Worm (Caenorhabditis elegans) whole organism, young adult: ENCODE data around the gene Y69A2AR.31.
A peak's percentile ranks its signal among the peaks of the same experiment; 100 is the strongest.

Source experiments
- B0019.2 ChIP-seq: fragments of 200-800 bp; sonication (Bioruptor generic); conservative IDR thresholded peaks from 2 replicates; pipeline ENCODE4 v1.3.6; 2022; ENCODE audit warnings: missing genetic modification reagents, missing genetic modification characterization, missing compliant biosample characterization
- B0336.3 ChIP-seq: fragments of 200-800 bp; sonication (Bioruptor generic); IDR thresholded peaks from 2 replicates; pipeline ENCODE4 v1.3.6; 2022; ENCODE audit warnings: missing genetic modification characterization, missing compliant biosample characterization
- C06A6.2 ChIP-seq: fragments of 200-800 bp; sonication (Bioruptor generic); conservative IDR thresholded peaks from 2 replicates; pipeline ENCODE4 v1.3.6; 2022; ENCODE audit warnings: missing genetic modification characterization, missing compliant biosample characterization
- F37B4.10 ChIP-seq: fragments of 200-800 bp; sonication (Bioruptor generic); IDR thresholded peaks from 2 replicates; pipeline ENCODE4 v1.3.6; 2022; ENCODE audit warnings: missing genetic modification characterization, missing compliant biosample characterization
- F57C9.4 ChIP-seq: sonication (generic microtip); optimal IDR thresholded peaks from 2 replicates; lab custom pipeline; 2017; ENCODE audit warnings: mild to moderate bottlenecking, missing genetic modification characterization, missing compliant biosample characterization
- K12H6.12 ChIP-seq: fragments of 200-800 bp; sonication (Bioruptor generic); optimal IDR thresholded peaks from 2 replicates; lab custom pipeline; 2018; ENCODE audit warnings: mild to moderate bottlenecking, missing genetic modification characterization, missing compliant biosample characterization
- T07F8.4 ChIP-seq: sonication (generic microtip); optimal IDR thresholded peaks from 2 replicates; lab custom pipeline; 2016; ENCODE audit warnings: mild to moderate bottlenecking, missing genetic modification characterization, moderate library complexity, missing compliant biosample characterization
- T26A5.8 ChIP-seq: sonication (generic microtip); optimal IDR thresholded peaks from 2 replicates; lab custom pipeline; 2016; ENCODE audit warnings: missing genetic modification characterization, missing compliant biosample characterization
- Y56A3A.18 ChIP-seq: fragments of 200-800 bp; sonication (Bioruptor generic); IDR thresholded peaks from 2 replicates; pipeline ENCODE4 v1.3.6; 2022; ENCODE audit warnings: missing genetic modification reagents, missing genetic modification characterization, missing compliant biosample characterization
- Y95B8A.8 ChIP-seq: fragments of 200-800 bp; sonication (Bioruptor generic); IDR thresholded peaks from 2 replicates; pipeline ENCODE4 v1.3.6; 2022; ENCODE audit warnings: missing genetic modification reagents, missing genetic modification characterization, missing compliant biosample characterization
- akir-1 ChIP-seq: fragments of 200-800 bp; sonication (Bioruptor generic); optimal IDR thresholded peaks from 2 replicates; lab custom pipeline; 2018; ENCODE audit warnings: mild to moderate bottlenecking, missing genetic modification characterization, moderate library complexity, missing compliant biosample characterization
- athp-1 ChIP-seq: sonication (generic microtip); optimal IDR thresholded peaks from 2 replicates; lab custom pipeline; 2017; ENCODE audit warnings: mild to moderate bottlenecking, missing genetic modification characterization, missing compliant biosample characterization
- bed-1 ChIP-seq: fragments of 200-800 bp; sonication (Bioruptor generic); IDR thresholded peaks from 2 replicates; pipeline ENCODE4 v1.3.6; 2022; ENCODE audit warnings: missing genetic modification reagents, missing genetic modification characterization, missing compliant biosample characterization
- ccch-3 ChIP-seq: fragments of 200-800 bp; sonication (Bioruptor generic); optimal IDR thresholded peaks from 2 replicates; lab custom pipeline; 2018; ENCODE audit warnings: mild to moderate bottlenecking, missing genetic modification characterization, missing compliant biosample characterization
- cebp-1 ChIP-seq, 2 experiments: fragments of 200-800 bp in 1 of 2; sonication (Bioruptor generic) in 1 of 2; sonication (generic microtip) in 1 of 2; IDR thresholded peaks in 1 of 2; optimal IDR thresholded peaks in 1 of 2; 2 replicates each; pipeline versions ENCODE4 v1.3.6 to Lab custom; 2017 to 2022; ENCODE audit warnings: missing compliant biosample characterization in 2 of 2, missing genetic modification characterization in 2 of 2, mild to moderate bottlenecking in 1 of 2, missing genetic modification reagents in 1 of 2, moderate library complexity in 1 of 2
- cebp-2 ChIP-seq: fragments of 200-800 bp; sonication (Bioruptor generic); IDR thresholded peaks from 2 replicates; pipeline ENCODE4 v1.3.6; 2022; ENCODE audit warnings: missing genetic modification characterization, missing compliant biosample characterization
- ceh-79 ChIP-seq: sonication (generic microtip); optimal IDR thresholded peaks from 2 replicates; lab custom pipeline; 2017; ENCODE audit warnings: mild to moderate bottlenecking, missing genetic modification characterization, missing compliant biosample characterization
- egrh-3 ChIP-seq: fragments of 200-800 bp; sonication (Bioruptor generic); IDR thresholded peaks from 2 replicates; pipeline ENCODE4 v1.3.6; 2022; ENCODE audit warnings: missing genetic modification reagents, missing genetic modification characterization, missing compliant biosample characterization
- fkh-3 ChIP-seq: sonication (generic microtip); optimal IDR thresholded peaks from 2 replicates; lab custom pipeline; 2016; ENCODE audit warnings: mild to moderate bottlenecking, missing genetic modification characterization, missing compliant biosample characterization
- hlh-26 ChIP-seq: fragments of 200-800 bp; sonication (Bioruptor generic); conservative IDR thresholded peaks from 2 replicates; pipeline ENCODE4 v1.3.6; 2022; ENCODE audit warnings: missing genetic modification reagents, missing genetic modification characterization, missing compliant biosample characterization
- hmg-20 ChIP-seq: fragments of 200-800 bp; sonication (Bioruptor generic); IDR thresholded peaks from 2 replicates; pipeline ENCODE4 v1.3.6; 2022; ENCODE audit warnings: missing genetic modification reagents, missing genetic modification characterization, missing compliant biosample characterization
- hsf-1 ChIP-seq: fragments of 200-800 bp; sonication (Bioruptor generic); IDR thresholded peaks from 2 replicates; pipeline ENCODE4 v1.3.6; 2022; ENCODE audit warnings: missing genetic modification reagents, missing genetic modification characterization, missing compliant biosample characterization
- lag-1 ChIP-seq: fragments of 200-800 bp; sonication (Bioruptor generic); IDR thresholded peaks from 2 replicates; pipeline ENCODE4 v1.3.6; 2022; ENCODE audit warnings: missing genetic modification reagents, missing genetic modification characterization, missing compliant biosample characterization
- let-526 ChIP-seq: fragments of 200-800 bp; sonication (Bioruptor generic); IDR thresholded peaks from 2 replicates; pipeline ENCODE4 v1.3.6; 2022; ENCODE audit warnings: missing genetic modification reagents, missing genetic modification characterization, missing compliant biosample characterization
- let-607 ChIP-seq, 2 experiments: fragments of 200-800 bp in 1 of 2; sonication (Bioruptor generic) in 1 of 2; sonication (generic microtip) in 1 of 2; optimal IDR thresholded peaks; 2 replicates each; lab custom pipeline; 2016 to 2018; ENCODE audit warnings: mild to moderate bottlenecking in 2 of 2, missing compliant biosample characterization in 2 of 2, missing genetic modification characterization in 2 of 2, moderate library complexity in 2 of 2, missing genotype in 1 of 2
- lin-26 ChIP-seq: fragments of 200-800 bp; sonication (Bioruptor generic); IDR thresholded peaks from 2 replicates; pipeline ENCODE4 v1.3.6; 2022; ENCODE audit warnings: missing genetic modification reagents, missing genetic modification characterization, missing compliant biosample characterization
- lin-35 ChIP-seq, 3 experiments: fragments of 150-350 bp in 2 of 3; sonication (generic microtip) in 1 of 3; optimal IDR thresholded peaks; 2 replicates each; lab custom pipeline; 2014 to 2018; ENCODE audit warnings: missing biosample characterization in 3 of 3, missing genetic modification characterization in 3 of 3, missing genetic modification reagents in 3 of 3
- lin-40 ChIP-seq: sonication (generic microtip); optimal IDR thresholded peaks from 2 replicates; lab custom pipeline; 2016; ENCODE audit warnings: missing genetic modification characterization, mild to moderate bottlenecking, missing compliant biosample characterization, missing genotype, missing genetic modification reagents
- madf-10 ChIP-seq: sonication (generic microtip); optimal IDR thresholded peaks from 2 replicates; lab custom pipeline; 2016; ENCODE audit warnings: mild to moderate bottlenecking, missing genetic modification characterization, missing compliant biosample characterization
- mcd-1 ChIP-seq: fragments of 200-800 bp; sonication (Bioruptor generic); IDR thresholded peaks from 2 replicates; pipeline ENCODE4 v1.3.6; 2022; ENCODE audit warnings: missing genetic modification reagents, missing genetic modification characterization, missing compliant biosample characterization
- nfya-2 ChIP-seq: fragments of 200-800 bp; sonication (Bioruptor generic); IDR thresholded peaks from 2 replicates; pipeline ENCODE4 v1.3.6; 2022; ENCODE audit warnings: missing genetic modification reagents, missing genetic modification characterization, missing compliant biosample characterization
- nhr-120 ChIP-seq: fragments of 200-800 bp; sonication (Bioruptor generic); IDR thresholded peaks from 2 replicates; pipeline ENCODE4 v1.3.6; 2022; ENCODE audit warnings: missing genetic modification characterization, missing compliant biosample characterization
- nhr-179 ChIP-seq: sonication (generic microtip); optimal IDR thresholded peaks from 2 replicates; lab custom pipeline; 2016; ENCODE audit warnings: mild to moderate bottlenecking, missing genetic modification characterization, missing compliant biosample characterization
- nhr-90 ChIP-seq: sonication (generic microtip); optimal IDR thresholded peaks from 2 replicates; lab custom pipeline; 2016; ENCODE audit warnings: missing genotype, mild to moderate bottlenecking, missing genetic modification characterization, missing compliant biosample characterization
- pha-4 ChIP-seq: fragments of 150-350 bp; sonication (generic microtip); optimal IDR thresholded peaks from 2 replicates; lab custom pipeline; 2014; ENCODE audit warnings: missing biosample characterization, missing genetic modification reagents, missing genetic modification characterization
- rec-8 ChIP-seq, 2 experiments: sonication (generic microtip); optimal IDR thresholded peaks; 2 replicates each; lab custom pipeline; 2016; ENCODE audit warnings: mild to moderate bottlenecking in 2 of 2, missing genetic modification characterization in 2 of 2, missing genetic modification reagents in 2 of 2, missing genotype in 2 of 2, missing biosample characterization in 1 of 2, missing compliant biosample characterization in 1 of 2, moderate library complexity in 1 of 2
- rpc-1 ChIP-seq, 2 experiments: fragments of 150-350 bp in 1 of 2; sonication (generic microtip) in 1 of 2; optimal IDR thresholded peaks; 2 replicates each; lab custom pipeline; 2014 to 2018; ENCODE audit warnings: missing biosample characterization in 1 of 2, missing genetic modification characterization in 1 of 2, missing genetic modification reagents in 1 of 2, missing genotype in 1 of 2
- snpc-1.3 ChIP-seq: sonication (generic microtip); optimal IDR thresholded peaks from 2 replicates; lab custom pipeline; 2017; ENCODE audit warnings: missing genetic modification characterization, mild to moderate bottlenecking, missing compliant biosample characterization, antibody characterized with exemption, moderate library complexity, missing genotype, missing genetic modification reagents; ENCODE audit not compliant: insufficient read depth
- snpc-3.4 ChIP-seq: sonication (generic microtip); optimal IDR thresholded peaks from 2 replicates; lab custom pipeline; 2017; ENCODE audit warnings: missing genetic modification characterization, mild to moderate bottlenecking, missing compliant biosample characterization, antibody characterized with exemption, moderate library complexity, missing genotype, missing genetic modification reagents
- snpc-4 ChIP-seq, 5 experiments: fragments of 150-350 bp in 1 of 5; sonication (generic microtip) in 4 of 5; optimal IDR thresholded peaks; 2 replicates each; lab custom pipeline; 2014 to 2018; ENCODE audit warnings: missing genetic modification characterization in 5 of 5, missing biosample characterization in 3 of 5, antibody characterized with exemption in 2 of 5, mild to moderate bottlenecking in 2 of 5, missing compliant biosample characterization in 2 of 5, missing genotype in 2 of 5, moderate library complexity in 2 of 5, missing genetic modification reagents in 1 of 5
- somi-1 ChIP-seq: fragments of 200-800 bp; sonication (Bioruptor generic); optimal IDR thresholded peaks from 2 replicates; lab custom pipeline; 2018; ENCODE audit warnings: mild to moderate bottlenecking, missing genetic modification characterization, missing compliant biosample characterization
- sptf-2 ChIP-seq: fragments of 200-800 bp; sonication (Bioruptor generic); optimal IDR thresholded peaks from 2 replicates; lab custom pipeline; 2018; ENCODE audit warnings: mild to moderate bottlenecking, missing genetic modification characterization, missing compliant biosample characterization
- unc-130 ChIP-seq: sonication (generic microtip); optimal IDR thresholded peaks from 2 replicates; lab custom pipeline; 2016; ENCODE audit warnings: missing genetic modification reagents, missing genetic modification characterization, missing compliant biosample characterization
- zfh-2 ChIP-seq: fragments of 200-800 bp; sonication (Bioruptor generic); conservative IDR thresholded peaks from 2 replicates; pipeline ENCODE4 v1.3.6; 2022; ENCODE audit warnings: missing genetic modification reagents, missing genetic modification characterization, missing compliant biosample characterization
- ztf-3 ChIP-seq: fragments of 200-800 bp; sonication (Bioruptor generic); optimal IDR thresholded peaks from 2 replicates; lab custom pipeline; 2018; ENCODE audit warnings: mild to moderate bottlenecking, missing genetic modification characterization, missing compliant biosample characterization

Gene Y69A2AR.31

DNA sequence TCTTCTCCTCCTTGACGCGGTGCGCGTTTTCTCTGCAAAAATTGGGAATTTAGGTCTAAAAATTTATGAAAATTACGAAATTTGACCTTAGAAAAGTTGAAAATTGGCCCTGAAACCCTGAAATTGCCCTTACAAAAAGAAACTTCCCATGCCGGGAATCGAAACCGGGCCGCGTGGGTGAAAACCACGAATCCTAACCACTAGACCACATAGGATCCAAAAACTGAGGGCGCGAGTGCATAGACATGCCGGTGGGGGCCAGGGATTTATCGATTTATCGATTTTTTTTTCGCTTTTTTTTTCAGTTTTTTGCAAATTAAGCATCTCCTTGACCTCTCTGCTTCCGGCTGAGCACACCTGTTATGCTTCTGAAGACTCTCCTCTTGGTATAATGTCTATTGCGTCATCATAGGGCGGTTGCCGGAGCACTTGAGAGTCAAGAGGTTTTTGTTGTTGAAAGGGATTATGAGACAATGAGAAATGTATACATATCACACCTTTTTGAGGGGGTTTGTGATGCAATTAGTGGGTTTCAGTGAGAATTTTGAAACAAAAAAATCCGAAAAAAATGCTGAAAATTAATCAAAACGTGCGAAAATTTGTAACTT, 24.0 kb downstream of the Y69A2AR.31 start:
- TF ChIP-seq K12H6.12 (tag; lab: Kevin White, UChicago) (no peak), athp-1 (tag; lab: Kevin White, UChicago) (peak; percentile 66), lin-26 (GFP tag; lab: Robert Waterston, UW) (peak; percentile 83), somi-1 (GFP tag; lab: Kevin White, UChicago) (no peak), nhr-179 (no peak), snpc-3.4 (tag; lab: Kevin White, UChicago) (peak; percentile 42), let-526 (GFP tag; lab: Robert Waterston, UW) (peak; percentile 30; the same call in 1 of the 2 replicates), F57C9.4 (tag; lab: Kevin White, UChicago) (no peak), cebp-1 (GFP tag; IDR thresholded peaks at IDR 0.05; lab: Robert Waterston, UW) (no peak), cebp-1 (tag; optimal IDR thresholded peaks at IDR 0.05; lab: Kevin White, UChicago) (peak; percentile 77), madf-10 (tag; lab: Kevin White, UChicago) (peak; percentile 19), cebp-2 (peak; percentile 79; the same call in 1 of the 2 replicates), Y56A3A.18 (GFP tag; lab: Robert Waterston, UW) (no peak), nhr-90 (tag; lab: Kevin White, UChicago) (peak; percentile 17), sptf-2 (no peak), B0019.2 (no peak), fkh-3 (peak; percentile 21), Y95B8A.8 (GFP tag; lab: Robert Waterston, UW) (no peak), unc-130 (GFP tag; lab: Kevin White, UChicago) (no peak), F37B4.10 (GFP tag; lab: Robert Waterston, UW) (no peak), egrh-3 (GFP tag; lab: Robert Waterston, UW) (no peak), let-607 (tag; optimal IDR thresholded peaks at IDR 0.05; lab: Kevin White, UChicago) (peak in 1 of 2 experiments; percentile 55), pha-4 (tag; lab: Kevin White, UChicago) (no peak), nfya-2 (GFP tag; lab: Robert Waterston, UW) (no peak), ztf-3 (no peak), rec-8 (tag; optimal IDR thresholded peaks at IDR 0.05; lab: Kevin White, UChicago) (no peak), zfh-2 (GFP tag; lab: Robert Waterston, UW) (0 out of 2 replicates have a peak, but pooled peaks have one; percentile 34), snpc-1.3 (tag; lab: Kevin White, UChicago) (peak; percentile 19), snpc-4 (GFP tag; optimal IDR thresholded peaks at IDR 0.05; lab: Kevin White, UChicago) (no peak), snpc-4 (tag; optimal IDR thresholded peaks at IDR 0.05; lab: Kevin White, UChicago) (peak in 3 of 4 experiments; percentile 9 to 54 (median 10)), ccch-3 (GFP tag; lab: Kevin White, UChicago) (no peak), hmg-20 (GFP tag; lab: Robert Waterston, UW) (0 out of 2 replicates have a peak, but pooled peaks have one; percentile 27), T07F8.4 (peak; percentile 17), nhr-120 (GFP tag; lab: Robert Waterston, UW) (0 out of 2 replicates have a peak, but pooled peaks have one; percentile 43), lag-1 (no peak), rpc-1 (optimal IDR thresholded peaks at IDR 0.05; lab: Kevin White, UChicago) (peak; percentile 81), rpc-1 (tag; optimal IDR thresholded peaks at IDR 0.05; lab: Kevin White, UChicago) (peak; percentile 77), C06A6.2 (GFP tag; lab: Robert Waterston, UW) (no peak), hlh-26 (GFP tag; lab: Robert Waterston, UW) (no peak), lin-35 (GFP tag; optimal IDR thresholded peaks at IDR 0.05; lab: Kevin White, UChicago) (peak in 1 of 3 experiments; percentile 59), T26A5.8 (peak; percentile 62), B0336.3 (GFP tag; lab: Robert Waterston, UW) (peak; percentile 65), ceh-79 (peak; percentile 7), mcd-1 (GFP tag; lab: Robert Waterston, UW) (peak; percentile 71), hsf-1 (0 out of 2 replicates have a peak, but pooled peaks have one; percentile 32), akir-1 (GFP tag; lab: Kevin White, UChicago) (no peak), lin-40 (peak; percentile 58), bed-1 (no peak)
